Fruit fly (Drosophila melanogaster) whole organism, embryonic: ENCODE results near the gene Veneno.
A peak's percentile ranks its signal among the peaks of the same experiment; 100 is the strongest.

ENCODE experiments used
- Aef1 ChIP-seq: fragments of 200-800 bp; sonication (Bioruptor generic); IDR thresholded peaks from 3 replicates; pipeline ENCODE4 v1.3.6; 2022; ENCODE audit warnings: missing biosample characterization, missing genetic modification characterization
- Asciz ChIP-seq: fragments of 200-800 bp; sonication (Bioruptor generic); optimal IDR thresholded peaks from 2 replicates; lab custom pipeline; 2017; ENCODE audit warnings: missing biosample characterization, mild to moderate bottlenecking, missing genetic modification characterization, missing genetic modification reagents
- CG1024 ChIP-seq: fragments of 200-800 bp; sonication (Bioruptor generic); IDR thresholded peaks from 2 replicates; pipeline ENCODE4 v1.3.6; 2022; ENCODE audit warnings: missing biosample characterization, missing genetic modification characterization
- CG10654 ChIP-seq: fragments of 200-800 bp; sonication (Bioruptor generic); optimal IDR thresholded peaks from 2 replicates; lab custom pipeline; 2016; ENCODE audit warnings: missing biosample characterization, missing genetic modification characterization
- CG10979 ChIP-seq: fragments of 200-800 bp; sonication (Bioruptor generic); optimal IDR thresholded peaks from 2 replicates; lab custom pipeline; 2018; ENCODE audit warnings: missing biosample characterization, mild to moderate bottlenecking, missing genetic modification characterization, moderate library complexity
- CG11247 ChIP-seq: fragments of 200-800 bp; sonication (Bioruptor generic); IDR thresholded peaks from 2 replicates; pipeline ENCODE4 v1.3.6; 2022; ENCODE audit warnings: missing biosample characterization, missing genetic modification characterization
- CG1233 ChIP-seq: fragments of 200-800 bp; sonication (Bioruptor generic); optimal IDR thresholded peaks from 4 replicates; lab custom pipeline; 2018; ENCODE audit warnings: missing biosample characterization, mild to moderate bottlenecking, missing genetic modification characterization
- CG12659 ChIP-seq: fragments of 200-800 bp; sonication (Bioruptor generic); optimal IDR thresholded peaks from 3 replicates; lab custom pipeline; 2017; ENCODE audit warnings: mild to moderate bottlenecking, missing biosample characterization, missing genetic modification reagents, missing genetic modification characterization
- CG13123 ChIP-seq: fragments of 200-800 bp; sonication (Bioruptor generic); optimal IDR thresholded peaks from 2 replicates; lab custom pipeline; 2016; ENCODE audit warnings: missing biosample characterization, missing genetic modification characterization
- CG15011 ChIP-seq: fragments of 200-800 bp; sonication (Bioruptor generic); optimal IDR thresholded peaks from 3 replicates; lab custom pipeline; 2018; ENCODE audit warnings: missing biosample characterization, mild to moderate bottlenecking, missing genetic modification characterization
- CG17802 ChIP-seq: fragments of 200-800 bp; sonication (Bioruptor generic); optimal IDR thresholded peaks from 2 replicates; lab custom pipeline; 2018; ENCODE audit warnings: missing biosample characterization, mild to moderate bottlenecking, missing genetic modification characterization, moderate library complexity
- CG2199 ChIP-seq: fragments of 200-800 bp; sonication (Bioruptor generic); IDR thresholded peaks from 3 replicates; pipeline ENCODE4 v1.3.6; 2022; ENCODE audit warnings: missing biosample characterization, missing genetic modification characterization
- CG2712 ChIP-seq: fragments of 200-800 bp; optimal IDR thresholded peaks from 3 replicates; lab custom pipeline; 2019; ENCODE audit warnings: missing biosample characterization, mild to moderate bottlenecking, missing genetic modification characterization, moderate library complexity
- CG31224 ChIP-seq: fragments of 200-800 bp; sonication (Bioruptor generic); IDR thresholded peaks from 2 replicates; pipeline ENCODE4 v1.3.6; 2022; ENCODE audit warnings: missing biosample characterization, missing genetic modification characterization
- CG32532 ChIP-seq: fragments of 200-800 bp; sonication (Bioruptor generic); IDR thresholded peaks from 2 replicates; pipeline ENCODE4 v1.3.6; 2022; ENCODE audit warnings: missing biosample characterization, missing genetic modification characterization
- CG34376 ChIP-seq: fragments of 200-800 bp; sonication (Bioruptor generic); optimal IDR thresholded peaks from 2 replicates; lab custom pipeline; 2018; ENCODE audit warnings: missing biosample characterization, mild to moderate bottlenecking, missing genetic modification characterization
- CG4282 ChIP-seq: fragments of 200-800 bp; sonication (Bioruptor generic); optimal IDR thresholded peaks from 2 replicates; lab custom pipeline; 2016; ENCODE audit warnings: missing biosample characterization, missing genetic modification characterization
- CG6254 ChIP-seq: fragments of 200-800 bp; sonication (Bioruptor generic); optimal IDR thresholded peaks from 3 replicates; lab custom pipeline; 2017; ENCODE audit warnings: mild to moderate bottlenecking, missing biosample characterization, missing genetic modification reagents, missing genetic modification characterization
- CG9437 ChIP-seq: fragments of 200-800 bp; sonication (Bioruptor generic); optimal IDR thresholded peaks from 2 replicates; lab custom pipeline; 2018; ENCODE audit warnings: missing biosample characterization, mild to moderate bottlenecking, missing genetic modification characterization
- CG9727 ChIP-seq: fragments of 200-800 bp; sonication (Bioruptor generic); optimal IDR thresholded peaks from 3 replicates; lab custom pipeline; 2017; ENCODE audit warnings: missing biosample characterization, mild to moderate bottlenecking, missing genetic modification characterization
- Dbx ChIP-seq: fragments of 200-800 bp; sonication (Bioruptor generic); IDR thresholded peaks from 3 replicates; pipeline ENCODE4 v1.3.6; 2022; ENCODE audit warnings: missing biosample characterization, missing genetic modification characterization
- Dll ChIP-seq: fragments of 200-800 bp; sonication (Bioruptor generic); IDR thresholded peaks from 4 replicates; pipeline ENCODE4 v1.3.6; 2022; ENCODE audit warnings: missing biosample characterization, missing genetic modification characterization; ENCODE audit not compliant: partially characterized antibody
- Drgx ChIP-seq: fragments of 200-800 bp; sonication (Bioruptor generic); IDR thresholded peaks from 2 replicates; pipeline ENCODE4 v1.3.6; 2022; ENCODE audit warnings: missing biosample characterization, missing genetic modification characterization
- Ets65A ChIP-seq: fragments of 200-800 bp; sonication (Bioruptor generic); peaks from one replicate; lab custom pipeline; 2016; ENCODE audit warnings: missing biosample characterization, missing genetic modification characterization
- HmgZ ChIP-seq: fragments of 200-800 bp; sonication (Bioruptor generic); optimal IDR thresholded peaks from 2 replicates; lab custom pipeline; 2018; ENCODE audit warnings: missing biosample characterization, mild to moderate bottlenecking, missing genetic modification characterization
- Hr78 ChIP-seq, 2 experiments: fragments of 200-800 bp in 1 of 2; fragments of >200 bp in 1 of 2; sonication (Bioruptor generic) in 1 of 2; optimal IDR thresholded peaks; 2 replicates each; lab custom pipeline; 2017 to 2019; ENCODE audit warnings: missing biosample characterization in 2 of 2, missing genetic modification characterization in 2 of 2, mild to moderate bottlenecking in 1 of 2, moderate library complexity in 1 of 2
- Kr ChIP-seq: fragments of 200-800 bp; sonication (Bioruptor generic); optimal IDR thresholded peaks from 2 replicates; lab custom pipeline; 2017; ENCODE audit warnings: missing biosample characterization, mild to moderate bottlenecking, missing genetic modification characterization
- Oli ChIP-seq: fragments of 200-800 bp; sonication (Bioruptor generic); optimal IDR thresholded peaks from 2 replicates; lab custom pipeline; 2018; ENCODE audit warnings: missing biosample characterization, mild to moderate bottlenecking, missing genetic modification characterization, moderate library complexity
- Side ChIP-seq: fragments of 200-800 bp; sonication (Bioruptor generic); optimal IDR thresholded peaks from 2 replicates; lab custom pipeline; 2016; ENCODE audit warnings: missing biosample characterization, missing genetic modification characterization
- Usf ChIP-seq: fragments of 200-800 bp; sonication (Bioruptor generic); optimal IDR thresholded peaks from 2 replicates; lab custom pipeline; 2017; ENCODE audit warnings: missing genotype, missing biosample characterization, missing genetic modification characterization
- bab2 ChIP-seq: fragments of 200-800 bp; sonication (Bioruptor generic); optimal IDR thresholded peaks from 2 replicates; lab custom pipeline; 2016; ENCODE audit warnings: missing biosample characterization, missing genetic modification characterization
- bowl ChIP-seq: fragments of 200-800 bp; sonication (Bioruptor generic); IDR thresholded peaks from 2 replicates; pipeline ENCODE4 v1.3.6; 2022; ENCODE audit warnings: missing biosample characterization, missing genetic modification characterization
- br ChIP-seq: fragments of >200 bp; optimal IDR thresholded peaks from 2 replicates; lab custom pipeline; 2017
- ci ChIP-seq: fragments of 200-800 bp; sonication (Bioruptor generic); IDR thresholded peaks from 3 replicates; pipeline ENCODE4 v1.3.6; 2022; ENCODE audit warnings: missing biosample characterization, missing genetic modification characterization
- disco-r ChIP-seq: fragments of 200-800 bp; sonication (Bioruptor generic); optimal IDR thresholded peaks from 2 replicates; lab custom pipeline; 2016; ENCODE audit warnings: missing biosample characterization, missing genetic modification characterization
- dpn ChIP-seq, 2 experiments: fragments of 200-800 bp; sonication (Bioruptor generic); optimal IDR thresholded peaks; 3 replicates each; lab custom pipeline; 2016; ENCODE audit warnings: missing biosample characterization in 2 of 2, missing genetic modification characterization in 2 of 2
- en ChIP-seq: fragments of 200-800 bp; sonication (Bioruptor generic); optimal IDR thresholded peaks from 2 replicates; lab custom pipeline; 2016; ENCODE audit warnings: missing biosample characterization, missing genetic modification characterization
- eve ChIP-seq, 2 experiments: fragments of >200 bp; optimal IDR thresholded peaks; 2 replicates each; lab custom pipeline; 2017; ENCODE audit warnings: missing biosample characterization in 2 of 2, missing genetic modification characterization in 2 of 2
- hb ChIP-seq: fragments of 200-800 bp; sonication (Bioruptor generic); IDR thresholded peaks from 3 replicates; pipeline ENCODE4 v1.3.6; 2022; ENCODE audit warnings: missing biosample characterization, missing genetic modification characterization; ENCODE audit not compliant: partially characterized antibody
- knrl ChIP-seq: fragments of 200-800 bp; sonication (Bioruptor generic); IDR thresholded peaks from 3 replicates; pipeline ENCODE4 v1.3.6; 2022; ENCODE audit warnings: missing biosample characterization, missing genetic modification characterization; ENCODE audit not compliant: partially characterized antibody
- nerfin-2 ChIP-seq: fragments of 200-800 bp; sonication (Bioruptor generic); IDR thresholded peaks from 2 replicates; pipeline ENCODE4 v1.3.6; 2022; ENCODE audit warnings: missing biosample characterization, missing genetic modification characterization; ENCODE audit not compliant: partially characterized antibody
- ranshi ChIP-seq: fragments of 200-800 bp; sonication (Bioruptor generic); IDR thresholded peaks from 2 replicates; pipeline ENCODE4 v1.3.6; 2022; ENCODE audit warnings: missing biosample characterization, missing genetic modification characterization
- run ChIP-seq: fragments of 200-800 bp; sonication (Bioruptor generic); optimal IDR thresholded peaks from 3 replicates; lab custom pipeline; 2018; ENCODE audit warnings: missing biosample characterization, mild to moderate bottlenecking, missing genetic modification characterization
- slp2 ChIP-seq: fragments of 200-800 bp; sonication (Bioruptor generic); optimal IDR thresholded peaks from 2 replicates; lab custom pipeline; 2016; ENCODE audit warnings: missing biosample characterization, missing genetic modification characterization
- tap ChIP-seq: fragments of 200-800 bp; optimal IDR thresholded peaks from 3 replicates; lab custom pipeline; 2019; ENCODE audit warnings: missing biosample characterization, mild to moderate bottlenecking, missing genetic modification characterization, moderate library complexity
- unc-4 ChIP-seq: fragments of 200-800 bp; sonication (Bioruptor generic); IDR thresholded peaks from 2 replicates; pipeline ENCODE4 v1.3.6; 2022; ENCODE audit warnings: missing biosample characterization, missing genetic modification characterization; ENCODE audit not compliant: partially characterized antibody
- usp ChIP-seq: fragments of >200 bp; optimal IDR thresholded peaks from 2 replicates; lab custom pipeline; 2017; ENCODE audit warnings: missing biosample characterization, missing genetic modification characterization
- wek ChIP-seq: fragments of 200-800 bp; sonication (Bioruptor generic); optimal IDR thresholded peaks from 3 replicates; lab custom pipeline; 2018; ENCODE audit warnings: missing biosample characterization, mild to moderate bottlenecking, missing genetic modification characterization, moderate library complexity
- zf30C ChIP-seq: fragments of 200-800 bp; sonication (Bioruptor generic); optimal IDR thresholded peaks from 3 replicates; lab custom pipeline; 2018; ENCODE audit warnings: missing biosample characterization, mild to moderate bottlenecking, missing genetic modification characterization
- zfh1 ChIP-seq: fragments of 200-800 bp; sonication (Bioruptor generic); IDR thresholded peaks from 3 replicates; pipeline ENCODE4 v1.3.6; 2022; ENCODE audit warnings: missing biosample characterization, missing genetic modification characterization

Veneno gene

dm6 chr3R:8352961-8353728, 9.2 kb downstream of the Veneno start (continued):
- TF ChIP-seq Hr78 (GFP tag; optimal IDR thresholded peaks at IDR 0.05; lab: Kevin White, UChicago) = no peak
- no peak for TF ChIP-seq CG12659 (GFP tag; lab: Kevin White, UChicago)
- no peak for TF ChIP-seq CG10979 (tag; lab: Kevin White, UChicago)
- TF ChIP-seq zfh1 (GFP tag; lab: Robert Waterston, UW) = no peak
- TF ChIP-seq Asciz (GFP tag; lab: Kevin White, UChicago) = no peak
- TF ChIP-seq CG6254 (GFP tag; lab: Kevin White, UChicago) = no peak
- no peak for TF ChIP-seq CG2712 (tag; lab: Kevin White, UChicago)
- TF ChIP-seq HmgZ = peak; percentile 6
- no peak for TF ChIP-seq zf30C (GFP tag; lab: Kevin White, UChicago)
- TF ChIP-seq Usf (GFP tag; lab: Kevin White, UChicago) = no peak
- TF ChIP-seq nerfin-2 = no peak; the same call in 1 of the 2 replicates
- TF ChIP-seq slp2 = no peak
- 0 out of 3 replicates have a peak, but pooled peaks have one; percentile 9 for TF ChIP-seq ci (GFP tag; lab: Robert Waterston, UW)
- TF ChIP-seq CG15011 (GFP tag; lab: Kevin White, UChicago) = no peak
- no peak for TF ChIP-seq br (lab: Kevin White, UChicago)
- no peak for TF ChIP-seq usp
- TF ChIP-seq CG1024 (GFP tag; lab: Robert Waterston, UW) = peak; percentile 27; the same call in 1 of the 2 replicates
- TF ChIP-seq CG4282 = no peak
- peak; percentile 6 for TF ChIP-seq CG1233 (GFP tag; lab: Kevin White, UChicago)
- no peak for TF ChIP-seq en
- TF ChIP-seq bab2 (GFP tag; lab: Kevin White, UChicago) = no peak
- no peak for TF ChIP-seq CG10654 (GFP tag; lab: Kevin White, UChicago)
- no peak for TF ChIP-seq CG31224 (GFP tag; lab: Robert Waterston, UW)
- TF ChIP-seq Oli (tag; lab: Kevin White, UChicago) = no peak
- TF ChIP-seq CG13123 (GFP tag; lab: Kevin White, UChicago) = no peak
- TF ChIP-seq Dbx = no peak; the same call in 2 of the 3 replicates
- TF ChIP-seq bowl (GFP tag; lab: Robert Waterston, UW) = no peak
- no peak for TF ChIP-seq tap (tag; lab: Kevin White, UChicago)
- TF ChIP-seq Drgx (GFP tag; lab: Robert Waterston, UW) = no peak
- TF ChIP-seq hb (GFP tag; lab: Robert Waterston, UW) = no peak
- no peak for TF ChIP-seq CG9727 (GFP tag; lab: Kevin White, UChicago)
- no peak for TF ChIP-seq Ets65A (GFP tag; lab: Kevin White, UChicago)
- TF ChIP-seq Kr (GFP tag; lab: Kevin White, UChicago) = no peak
- peak; percentile 34 for TF ChIP-seq CG34376 (GFP tag; lab: Kevin White, UChicago)
- TF ChIP-seq CG2199 = 0 out of 3 replicates have a peak, but pooled peaks have one; percentile 16
- TF ChIP-seq CG9437 = no peak
- TF ChIP-seq Dll (GFP tag; lab: Robert Waterston, UW) = no peak
- no peak for TF ChIP-seq Side (GFP tag; lab: Kevin White, UChicago)
- TF ChIP-seq unc-4 (GFP tag; lab: Robert Waterston, UW) = no peak
- no peak for TF ChIP-seq wek (GFP tag; lab: Kevin White, UChicago)
- no peak for TF ChIP-seq ranshi (GFP tag; lab: Robert Waterston, UW)
- TF ChIP-seq run = no peak
- TF ChIP-seq disco-r = no peak
- no peak for TF ChIP-seq CG17802 (tag; lab: Kevin White, UChicago)
- no peak for TF ChIP-seq eve (GFP tag; optimal IDR thresholded peaks at IDR 0.05; lab: Kevin White, UChicago)
- TF ChIP-seq CG32532 = peak; percentile 7; the same call in 1 of the 2 replicates
- no peak for TF ChIP-seq knrl
- TF ChIP-seq dpn (GFP tag; optimal IDR thresholded peaks at IDR 0.05; lab: Kevin White, UChicago) = no peak
- no peak for TF ChIP-seq CG11247 (GFP tag; lab: Robert Waterston, UW)
- TF ChIP-seq Aef1 (GFP tag; lab: Robert Waterston, UW) = no peak
